Fruit fly (Drosophila melanogaster) whole organism, embryonic: ENCODE results near the gene Tom.

Experiments
- Aef1 ChIP-seq: fragments of 200-800 bp; sonication (Bioruptor generic); IDR thresholded peaks from 3 replicates; pipeline ENCODE4 v1.3.6; 2022; ENCODE audit warnings: missing biosample characterization, missing genetic modification characterization
- Antp ChIP-seq: fragments of 200-800 bp; sonication (Bioruptor generic); optimal IDR thresholded peaks from 3 replicates; lab custom pipeline; 2016; ENCODE audit warnings: missing biosample characterization, missing genetic modification characterization
- CG10209 ChIP-seq: fragments of 200-800 bp; sonication (Bioruptor generic); optimal IDR thresholded peaks from 3 replicates; lab custom pipeline; 2017; ENCODE audit warnings: missing biosample characterization, mild to moderate bottlenecking, missing genetic modification characterization, missing genetic modification reagents
- CG10431 ChIP-seq: fragments of 200-800 bp; sonication (Bioruptor generic); optimal IDR thresholded peaks from 3 replicates; lab custom pipeline; 2018; ENCODE audit warnings: missing biosample characterization, mild to moderate bottlenecking, missing genetic modification characterization
- CG10979 ChIP-seq: fragments of 200-800 bp; sonication (Bioruptor generic); optimal IDR thresholded peaks from 2 replicates; lab custom pipeline; 2018; ENCODE audit warnings: missing biosample characterization, mild to moderate bottlenecking, missing genetic modification characterization, moderate library complexity
- CG11560 ChIP-seq: fragments of 200-800 bp; sonication (Bioruptor generic); IDR thresholded peaks from 3 replicates; pipeline ENCODE4 v1.3.6; 2022; ENCODE audit warnings: missing biosample characterization, missing genetic modification characterization
- CG16813 ChIP-seq: fragments of 200-800 bp; sonication (Bioruptor generic); IDR thresholded peaks from 3 replicates; pipeline ENCODE4 v1.3.6; 2022; ENCODE audit warnings: missing biosample characterization, missing genetic modification characterization; ENCODE audit not compliant: partially characterized antibody
- CG18619 ChIP-seq: fragments of 200-800 bp; sonication (Bioruptor generic); optimal IDR thresholded peaks from 3 replicates; lab custom pipeline; 2017; ENCODE audit warnings: missing biosample characterization, mild to moderate bottlenecking, missing genetic modification characterization
- CG2116 ChIP-seq: fragments of 200-800 bp; sonication (Bioruptor generic); optimal IDR thresholded peaks from 3 replicates; lab custom pipeline; 2018; ENCODE audit warnings: missing biosample characterization, mild to moderate bottlenecking, missing genetic modification characterization
- CG4707 ChIP-seq: fragments of 200-800 bp; sonication (Bioruptor generic); optimal IDR thresholded peaks from 2 replicates; lab custom pipeline; 2018; ENCODE audit warnings: missing biosample characterization, mild to moderate bottlenecking, missing genetic modification characterization, moderate library complexity
- CG4854 ChIP-seq: fragments of 200-800 bp; sonication (Bioruptor generic); optimal IDR thresholded peaks from 2 replicates; lab custom pipeline; 2016; ENCODE audit warnings: missing biosample characterization, missing genetic modification characterization, inconsistent platforms
- CG7372 ChIP-seq: fragments of 200-800 bp; sonication (Bioruptor generic); IDR thresholded peaks from 2 replicates; pipeline ENCODE4 v1.3.6; 2022; ENCODE audit warnings: missing biosample characterization, missing genetic modification characterization
- CG8388 ChIP-seq: fragments of 200-800 bp; sonication (Bioruptor generic); optimal IDR thresholded peaks from 2 replicates; lab custom pipeline; 2019; ENCODE audit warnings: missing biosample characterization, mild to moderate bottlenecking, missing genetic modification characterization, moderate library complexity
- CG8944 ChIP-seq: fragments of 200-800 bp; sonication (Bioruptor generic); optimal IDR thresholded peaks from 3 replicates; lab custom pipeline; 2016; ENCODE audit warnings: missing biosample characterization, missing genetic modification characterization
- CTCF ChIP-seq: fragments of 200-800 bp; sonication (Bioruptor generic); optimal IDR thresholded peaks from 2 replicates; lab custom pipeline; 2017; ENCODE audit warnings: missing biosample characterization, mild to moderate bottlenecking, missing genetic modification characterization, moderate library complexity
- CrebB ChIP-seq: fragments of 200-800 bp; sonication (Bioruptor generic); optimal IDR thresholded peaks from 3 replicates; lab custom pipeline; 2018; ENCODE audit warnings: missing biosample characterization, mild to moderate bottlenecking, missing genetic modification characterization
- Dek ChIP-seq: fragments of 200-800 bp; sonication (Bioruptor generic); optimal IDR thresholded peaks from 3 replicates; lab custom pipeline; 2019; ENCODE audit warnings: missing biosample characterization, mild to moderate bottlenecking, missing genetic modification characterization, moderate library complexity
- Dfd ChIP-seq, 2 experiments: fragments of >200 bp; optimal IDR thresholded peaks; 2 replicates each; lab custom pipeline; 2017; ENCODE audit warnings: missing biosample characterization in 2 of 2, missing genetic modification characterization in 2 of 2
- E2f1 ChIP-seq: fragments of 200-800 bp; sonication (Bioruptor generic); IDR thresholded peaks from 2 replicates; pipeline ENCODE4 v1.3.6; 2022; ENCODE audit warnings: missing biosample characterization, missing genetic modification characterization
- ERR ChIP-seq: fragments of 200-800 bp; sonication (Bioruptor generic); optimal IDR thresholded peaks from 2 replicates; lab custom pipeline; 2016; ENCODE audit warnings: missing biosample characterization, missing genetic modification characterization
- Gug ChIP-seq: fragments of 200-800 bp; sonication (Bioruptor generic); IDR thresholded peaks from 4 replicates; pipeline ENCODE4 v1.3.6; 2022; ENCODE audit warnings: missing biosample characterization, missing genetic modification characterization
- HHEX ChIP-seq: fragments of 200-800 bp; sonication (Bioruptor generic); optimal IDR thresholded peaks from 3 replicates; lab custom pipeline; 2017; ENCODE audit warnings: missing biosample characterization, mild to moderate bottlenecking, missing genetic modification characterization, missing genetic modification reagents
- HLHmδ ChIP-seq: fragments of 200-800 bp; sonication (Bioruptor generic); optimal IDR thresholded peaks from 2 replicates; lab custom pipeline; 2018; ENCODE audit warnings: missing biosample characterization, mild to moderate bottlenecking, missing genetic modification characterization, moderate library complexity
- MBD-R2 ChIP-seq: fragments of 200-800 bp; sonication (Bioruptor generic); IDR thresholded peaks from 2 replicates; pipeline ENCODE4 v1.3.6; 2022; ENCODE audit warnings: missing biosample characterization, missing genetic modification characterization
- Neu2 ChIP-seq: fragments of 200-800 bp; sonication (Bioruptor generic); optimal IDR thresholded peaks from 3 replicates; lab custom pipeline; 2016; ENCODE audit warnings: missing biosample characterization, missing genetic modification characterization, borderline replicate concordance
- Oli ChIP-seq: fragments of 200-800 bp; sonication (Bioruptor generic); optimal IDR thresholded peaks from 2 replicates; lab custom pipeline; 2018; ENCODE audit warnings: missing biosample characterization, mild to moderate bottlenecking, missing genetic modification characterization, moderate library complexity
- Ptx1 ChIP-seq: fragments of 200-800 bp; sonication (Bioruptor generic); IDR thresholded peaks from 2 replicates; pipeline ENCODE4 v1.3.6; 2022; ENCODE audit warnings: missing biosample characterization, missing genetic modification characterization
- Sin3A ChIP-seq: fragments of >200 bp; optimal IDR thresholded peaks from 2 replicates; lab custom pipeline; 2018
- Spps ChIP-seq: fragments of 200-800 bp; sonication (Bioruptor generic); optimal IDR thresholded peaks from 2 replicates; lab custom pipeline; 2018; ENCODE audit warnings: missing biosample characterization, mild to moderate bottlenecking, missing genetic modification characterization
- Trl ChIP-seq, 3 experiments: fragments of >200 bp in 2 of 3; fragments of 200-800 bp in 1 of 3; sonication (Bioruptor generic) in 1 of 3; optimal IDR thresholded peaks; 2 replicates in 1 of 3; 3 replicates in 2 of 3; lab custom pipeline; 2016 to 2017; ENCODE audit warnings: missing biosample characterization in 1 of 3, missing genetic modification characterization in 1 of 3
- Usf ChIP-seq: fragments of 200-800 bp; sonication (Bioruptor generic); optimal IDR thresholded peaks from 2 replicates; lab custom pipeline; 2017; ENCODE audit warnings: missing genotype, missing biosample characterization, missing genetic modification characterization
- ac ChIP-seq: fragments of 200-800 bp; sonication (Bioruptor generic); optimal IDR thresholded peaks from 3 replicates; lab custom pipeline; 2017; ENCODE audit warnings: missing biosample characterization, mild to moderate bottlenecking, missing genetic modification characterization
- az2 ChIP-seq: fragments of 200-800 bp; sonication (Bioruptor generic); optimal IDR thresholded peaks from 3 replicates; lab custom pipeline; 2016; ENCODE audit warnings: missing biosample characterization, missing genetic modification characterization
- br ChIP-seq: fragments of >200 bp; optimal IDR thresholded peaks from 2 replicates; lab custom pipeline; 2017
- chm ChIP-seq: fragments of 200-800 bp; sonication (Bioruptor generic); IDR thresholded peaks from 2 replicates; pipeline ENCODE4 v1.3.6; 2022; ENCODE audit warnings: missing biosample characterization, missing genetic modification characterization
- en ChIP-seq: fragments of 200-800 bp; sonication (Bioruptor generic); optimal IDR thresholded peaks from 2 replicates; lab custom pipeline; 2016; ENCODE audit warnings: missing biosample characterization, missing genetic modification characterization
- ewg ChIP-seq: fragments of 200-800 bp; sonication (Bioruptor generic); optimal IDR thresholded peaks from 3 replicates; lab custom pipeline; 2017; ENCODE audit warnings: mild to moderate bottlenecking, missing biosample characterization, missing genetic modification reagents, missing genetic modification characterization
- fd64A ChIP-seq: fragments of 200-800 bp; sonication (Bioruptor generic); optimal IDR thresholded peaks from 3 replicates; lab custom pipeline; 2018; ENCODE audit warnings: missing biosample characterization, mild to moderate bottlenecking, missing genetic modification characterization
- ind ChIP-seq: fragments of 200-800 bp; sonication (Bioruptor generic); optimal IDR thresholded peaks from 3 replicates; lab custom pipeline; 2016; ENCODE audit warnings: missing biosample characterization, missing genetic modification characterization
- jigr1 ChIP-seq: fragments of 200-800 bp; sonication (Bioruptor generic); IDR thresholded peaks from 3 replicates; pipeline ENCODE4 v1.3.6; 2022; ENCODE audit warnings: missing biosample characterization, missing genetic modification characterization
- ken ChIP-seq: fragments of 200-800 bp; sonication (Bioruptor generic); IDR thresholded peaks from 3 replicates; pipeline ENCODE4 v1.3.6; 2022; ENCODE audit warnings: missing biosample characterization, missing genetic modification characterization
- kni ChIP-seq: fragments of 200-800 bp; sonication (Bioruptor generic); optimal IDR thresholded peaks from 3 replicates; lab custom pipeline; 2017; ENCODE audit warnings: mild to moderate bottlenecking, missing biosample characterization, missing genetic modification reagents, missing genetic modification characterization
- knrl ChIP-seq: fragments of 200-800 bp; sonication (Bioruptor generic); IDR thresholded peaks from 3 replicates; pipeline ENCODE4 v1.3.6; 2022; ENCODE audit warnings: missing biosample characterization, missing genetic modification characterization; ENCODE audit not compliant: partially characterized antibody
- phol ChIP-seq: fragments of 200-800 bp; sonication (Bioruptor generic); optimal IDR thresholded peaks from 3 replicates; lab custom pipeline; 2018; ENCODE audit warnings: missing biosample characterization, mild to moderate bottlenecking, missing genetic modification characterization, moderate library complexity
- prd ChIP-seq, 3 experiments: fragments of >200 bp in 2 of 3; fragments of 200-800 bp in 1 of 3; sonication (Bioruptor generic) in 1 of 3; optimal IDR thresholded peaks in 2 of 3; IDR thresholded peaks in 1 of 3; 2 replicates in 2 of 3; 3 replicates in 1 of 3; pipeline versions ENCODE4 v1.3.6 to Lab custom; 2017 to 2022; ENCODE audit warnings: missing biosample characterization in 1 of 3, missing genetic modification characterization in 1 of 3
- pros ChIP-seq: fragments of 200-800 bp; sonication (Bioruptor generic); optimal IDR thresholded peaks from 3 replicates; lab custom pipeline; 2019; ENCODE audit warnings: missing biosample characterization, mild to moderate bottlenecking, missing genetic modification characterization, moderate library complexity
- rib ChIP-seq: fragments of 200-800 bp; sonication (Bioruptor generic); IDR thresholded peaks from 2 replicates; pipeline ENCODE4 v1.3.6; 2022; ENCODE audit warnings: missing biosample characterization, missing genetic modification characterization
- scrt ChIP-seq: fragments of 200-800 bp; sonication (Bioruptor generic); optimal IDR thresholded peaks from 2 replicates; lab custom pipeline; 2018; ENCODE audit warnings: missing biosample characterization, mild to moderate bottlenecking, missing genetic modification characterization, moderate library complexity
- trh ChIP-seq: fragments of 200-800 bp; sonication (Bioruptor generic); optimal IDR thresholded peaks from 2 replicates; lab custom pipeline; 2016; ENCODE audit warnings: missing biosample characterization, missing genetic modification characterization
- vfl ChIP-seq: fragments of 200-800 bp; sonication (Bioruptor generic); optimal IDR thresholded peaks from 2 replicates; lab custom pipeline; 2016; ENCODE audit warnings: missing biosample characterization, missing genetic modification characterization

The Tom gene

dm6 chr3L:14956288-14957032, 12.7 kb upstream of the Tom start (continued):
- TF ChIP-seq MBD-R2 (GFP tag; lab: Robert Waterston, UW) (no peak), Dek (tag; lab: Kevin White, UChicago) (no peak), CTCF (GFP tag; lab: Kevin White, UChicago) (no peak), E2f1 (GFP tag; lab: Robert Waterston, UW) (no peak), vfl (no peak), Dfd (GFP tag; optimal IDR thresholded peaks at IDR 0.05; lab: Kevin White, UChicago) (no peak), Oli (tag; lab: Kevin White, UChicago) (no peak), en (GFP tag; lab: Kevin White, UChicago) (peak; percentile 3), CG4854 (GFP tag; lab: Kevin White, UChicago) (peak; percentile 14), CG7372 (GFP tag; lab: Robert Waterston, UW) (no peak), CG2116 (GFP tag; lab: Kevin White, UChicago) (peak; percentile 51), ERR (GFP tag; lab: Kevin White, UChicago) (no peak), az2 (GFP tag; lab: Kevin White, UChicago) (no peak), rib (no peak), Gug (GFP tag; lab: Robert Waterston, UW) (no peak), jigr1 (GFP tag; lab: Robert Waterston, UW) (no peak), ken (GFP tag; lab: Robert Waterston, UW) (no peak), kni (GFP tag; lab: Kevin White, UChicago) (peak; percentile 52), Neu2 (GFP tag; lab: Kevin White, UChicago) (no peak), Ptx1 (no peak), CG10209 (GFP tag; lab: Kevin White, UChicago) (peak; percentile 72), ind (GFP tag; lab: Kevin White, UChicago) (no peak), phol (tag; lab: Kevin White, UChicago) (no peak), Antp (GFP tag; lab: Kevin White, UChicago) (no peak), knrl (GFP tag; lab: Robert Waterston, UW) (no peak), CG8944 (GFP tag; lab: Kevin White, UChicago) (no peak), CG10979 (tag; lab: Kevin White, UChicago) (peak; percentile 40), Trl (optimal IDR thresholded peaks at IDR 0.05; lab: Kevin White, UChicago) (no peak), Trl (GFP tag; optimal IDR thresholded peaks at IDR 0.05; lab: Kevin White, UChicago) (peak; percentile 6), CG18619 (GFP tag; lab: Kevin White, UChicago) (peak; percentile 16), ewg (GFP tag; lab: Kevin White, UChicago) (no peak), scrt (GFP tag; lab: Kevin White, UChicago) (no peak), CG4707 (GFP tag; lab: Kevin White, UChicago) (no peak), chm (GFP tag; lab: Robert Waterston, UW) (no peak), CG8388 (GFP tag; lab: Kevin White, UChicago) (no peak), CG16813 (GFP tag; lab: Robert Waterston, UW) (no peak), ac (GFP tag; lab: Kevin White, UChicago) (peak; percentile 98), CG11560 (tag; lab: Robert Waterston, UW) (no peak), Aef1 (GFP tag; lab: Robert Waterston, UW) (no peak), HHEX (no peak), Spps (no peak), Usf (GFP tag; lab: Kevin White, UChicago) (no peak), prd (optimal IDR thresholded peaks at IDR 0.05; lab: Kevin White, UChicago) (no peak), prd (GFP tag; IDR thresholded peaks at IDR 0.05; lab: Robert Waterston, UW) (peak; percentile 55; the same call in 2 of the 3 replicates), Sin3A (lab: Kevin White, UChicago) (no peak), fd64A (GFP tag; lab: Kevin White, UChicago) (no peak), br (lab: Kevin White, UChicago) (no peak), trh (GFP tag; lab: Kevin White, UChicago) (no peak), CrebB (tag; lab: Kevin White, UChicago) (peak; percentile 16), CG10431 (GFP tag; lab: Kevin White, UChicago) (no peak), pros (peak; percentile 65), HLHmδ (GFP tag; lab: Kevin White, UChicago) (peak; percentile 18)
